Fruit fly (Drosophila melanogaster): ENCODE results near the gene hep.
A peak's percentile ranks its signal among the peaks of the same experiment; 100 is the strongest.

The hep gene

DNA sequence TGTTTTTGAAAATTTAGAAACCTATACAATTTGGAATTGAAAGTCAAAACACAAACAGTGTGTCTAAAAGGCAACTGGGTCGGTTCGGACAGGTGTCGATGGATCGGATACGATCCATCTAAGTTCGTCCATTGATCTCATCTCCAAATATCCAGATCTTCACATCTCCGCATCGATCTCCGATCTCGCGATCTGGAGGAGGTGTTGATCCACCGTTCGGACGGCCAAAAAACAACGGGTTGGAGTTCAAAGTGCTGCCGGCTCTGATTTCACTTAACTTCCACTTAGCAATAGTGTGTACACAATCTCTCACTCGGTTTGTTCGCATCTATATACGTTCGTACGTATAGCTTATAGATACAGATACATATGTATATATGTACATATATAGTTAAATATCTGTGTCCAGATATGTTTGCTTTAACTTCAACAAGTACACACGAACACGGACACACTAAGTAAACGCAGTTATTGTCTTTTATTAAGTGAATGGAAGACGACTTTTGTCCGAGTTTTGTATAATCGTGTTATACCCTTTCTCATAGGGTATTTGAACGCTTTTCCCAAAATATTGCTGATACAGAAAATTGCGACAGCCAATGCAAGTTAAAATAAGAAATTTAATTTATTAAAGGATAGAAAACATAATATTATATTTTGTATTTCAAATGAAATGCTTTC is 18.1 kb upstream of the hep start, which contains the start of gene Fer3HCH (continued):
- no peak for TF ChIP-seq B-H1 (GFP tag; IDR thresholded peaks at IDR 0.05)
- peak; percentile 7 for TF ChIP-seq nerfin-1 (tag; optimal IDR thresholded peaks at IDR 0.05)
- TF ChIP-seq CG18262 (tag; optimal IDR thresholded peaks at IDR 0.05) = peak; percentile 4
- no peak for TF ChIP-seq Oli (tag; optimal IDR thresholded peaks at IDR 0.05)
- TF ChIP-seq sens-2 (GFP tag; IDR thresholded peaks at IDR 0.05) = no peak
- TF ChIP-seq Hr78 (GFP tag; optimal IDR thresholded peaks at IDR 0.05) = no peak
- no peak for TF ChIP-seq HLHmδ (GFP tag; optimal IDR thresholded peaks at IDR 0.05)
- TF ChIP-seq Hmr (GFP tag; optimal IDR thresholded peaks at IDR 0.05) = peak; percentile 15
- TF ChIP-seq CG1024 (GFP tag; IDR thresholded peaks at IDR 0.05) = 0 out of 2 replicates have a peak, but pooled peaks have one; percentile 20
- no peak for TF ChIP-seq CG10543 (GFP tag; optimal IDR thresholded peaks at IDR 0.05)
- TF ChIP-seq Vsx1 (GFP tag; optimal IDR thresholded peaks at IDR 0.05) = peak; percentile 2
- no peak for TF ChIP-seq CG8290 (GFP tag; optimal IDR thresholded peaks at IDR 0.05)
- peak in 1 of 2 experiments; percentile 47 for TF ChIP-seq CG8290 (tag; optimal IDR thresholded peaks at IDR 0.05)
- no peak for TF ChIP-seq CG12391 (tag; optimal IDR thresholded peaks at IDR 0.05)
- peak; percentile 3 for TF ChIP-seq CG14710 (tag; optimal IDR thresholded peaks at IDR 0.05)
- no peak for TF ChIP-seq da (GFP tag; optimal IDR thresholded peaks at IDR 0.05)
- peak; percentile 19 for TF ChIP-seq CG12071 (GFP tag; optimal IDR thresholded peaks at IDR 0.05)
- peak; percentile 22; the same call in 1 of the 3 replicates for TF ChIP-seq CG11695 (GFP tag; IDR thresholded peaks at IDR 0.05)
- 0 out of 2 replicates have a peak, but pooled peaks have one; percentile 13 for TF ChIP-seq CG9932 (GFP tag; IDR thresholded peaks at IDR 0.05)

DNA sequence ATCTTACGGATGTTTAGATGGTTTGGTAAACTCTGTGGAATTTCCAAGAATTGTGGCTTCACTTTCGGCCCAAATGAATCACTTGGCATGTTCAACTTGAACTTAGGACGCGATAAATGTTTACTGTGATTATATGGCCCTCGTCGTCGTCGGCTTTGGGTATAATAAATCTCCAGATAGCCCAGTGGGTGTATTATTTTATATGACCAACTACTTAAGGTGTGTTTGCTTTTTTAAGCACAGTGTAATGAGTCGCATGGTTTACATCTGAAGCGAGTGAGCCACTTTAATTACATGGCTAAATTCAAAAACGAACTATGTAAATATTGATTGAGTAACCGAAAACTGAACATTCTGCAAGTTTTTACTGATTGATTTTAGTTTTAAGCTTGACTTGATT is 15.0 kb upstream of the hep start:
- TF ChIP-seq CG10654 (GFP tag; optimal IDR thresholded peaks at IDR 0.05) (no peak), CG11085 (GFP tag; IDR thresholded peaks at IDR 0.05) (no peak), lbe (GFP tag; optimal IDR thresholded peaks at IDR 0.05) (no peak), ind (GFP tag; optimal IDR thresholded peaks at IDR 0.05) (no peak), B-H2 (GFP tag; optimal IDR thresholded peaks at IDR 0.05) (peak; percentile 12), CG6813 (GFP tag; optimal IDR thresholded peaks at IDR 0.05) (peak; percentile 22), CG10274 (GFP tag; optimal IDR thresholded peaks at IDR 0.05) (no peak), abd-A (tag; optimal IDR thresholded peaks at IDR 0.05) (no peak), tna (GFP tag; IDR thresholded peaks at IDR 0.05; ENCODE audit: partially characterized antibody) (no peak), Ets65A (GFP tag) (no peak), CG34422 (GFP tag; IDR thresholded peaks at IDR 0.05) (no peak), danr (GFP tag; IDR thresholded peaks at IDR 0.05) (no peak), CG9817 (tag; optimal IDR thresholded peaks at IDR 0.05) (no peak), Med (GFP tag) (peak; percentile 18), ttk (GFP tag; IDR thresholded peaks at IDR 0.05) (no peak), pan (optimal IDR thresholded peaks at IDR 0.05) (no peak), pan (GFP tag; optimal IDR thresholded peaks at IDR 0.05 in 1 of 2, IDR thresholded peaks at IDR 0.05 in 1 of 2) (no peak), pum (GFP tag; optimal IDR thresholded peaks at IDR 0.05) (no peak), CG12104 (GFP tag; optimal IDR thresholded peaks at IDR 0.05) (no peak), CG17385 (GFP tag; optimal IDR thresholded peaks at IDR 0.05) (no peak), CG34224 (GFP tag; IDR thresholded peaks at IDR 0.05; ENCODE audit: partially characterized antibody) (no peak), Bgb (GFP tag; IDR thresholded peaks at IDR 0.05; ENCODE audit: partially characterized antibody) (no peak), CG18764 (GFP tag; optimal IDR thresholded peaks at IDR 0.05) (no peak), Side (GFP tag; optimal IDR thresholded peaks at IDR 0.05) (no peak), CG17912 (GFP tag; optimal IDR thresholded peaks at IDR 0.05) (no peak), crp (GFP tag; optimal IDR thresholded peaks at IDR 0.05) (no peak), CG16779 (GFP tag; IDR thresholded peaks at IDR 0.05) (no peak), insv (GFP tag; optimal IDR thresholded peaks at IDR 0.05) (no peak), dati (GFP tag; IDR thresholded peaks at IDR 0.05) (no peak), CG3281 (GFP tag; optimal IDR thresholded peaks at IDR 0.05) (peak; percentile 34), pb (GFP tag; optimal IDR thresholded peaks at IDR 0.05) (no peak)

Data from whole organism, embryonic.